Fruit fly (Drosophila melanogaster): ENCODE data around the gene CG32266.
A peak's percentile ranks its signal among the peaks of the same experiment; 100 is the strongest.

CG32266 gene

DNA sequence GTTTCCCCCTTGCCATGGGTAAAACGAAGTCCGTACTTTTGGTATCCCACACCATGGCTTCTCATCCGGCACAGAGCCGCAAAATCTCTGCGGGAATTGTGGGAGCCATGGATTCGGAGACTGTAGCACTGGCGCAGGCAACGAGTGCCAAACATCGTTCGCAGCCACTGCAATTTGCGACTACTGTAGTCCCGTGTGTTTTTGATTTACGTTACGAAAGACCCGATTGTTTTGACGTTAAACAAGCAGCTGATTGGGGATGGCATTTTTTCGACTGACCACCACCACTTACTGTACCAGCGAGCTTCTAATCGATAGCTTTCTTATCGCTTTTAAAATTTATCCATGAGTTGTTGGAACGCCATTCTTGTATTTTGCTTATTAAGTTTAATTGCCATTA, 19.3 kb downstream of the CG32266 start, which contains the start of gene CG32262 (continued):
- no peak for TF ChIP-seq HLH3B (GFP tag; IDR thresholded peaks at IDR 0.05)
- TF ChIP-seq CG16813 (GFP tag; IDR thresholded peaks at IDR 0.05; ENCODE audit: partially characterized antibody), result peak; percentile 57; the same call in 2 of the 3 replicates
- no peak for TF ChIP-seq CG13624 (GFP tag; optimal IDR thresholded peaks at IDR 0.05)
- TF ChIP-seq luna (GFP tag; optimal IDR thresholded peaks at IDR 0.05), result no peak
- TF ChIP-seq ssp (GFP tag; IDR thresholded peaks at IDR 0.05), result no peak
- TF ChIP-seq CG7745 (tag; optimal IDR thresholded peaks at IDR 0.05), result no peak
- TF ChIP-seq sens (GFP tag), result peak; percentile 44
- TF ChIP-seq CG6813 (GFP tag; optimal IDR thresholded peaks at IDR 0.05), result no peak
- TF ChIP-seq Dll (GFP tag; IDR thresholded peaks at IDR 0.05; ENCODE audit: partially characterized antibody), result peak; percentile 70
- TF ChIP-seq Myb (GFP tag; optimal IDR thresholded peaks at IDR 0.05), result peak; percentile 30
- TF ChIP-seq klu (GFP tag; IDR thresholded peaks at IDR 0.05), result no peak
- TF ChIP-seq Nf-YB (GFP tag; optimal IDR thresholded peaks at IDR 0.05), result no peak
- TF ChIP-seq CG13296 (GFP tag; optimal IDR thresholded peaks at IDR 0.05), result no peak
- TF ChIP-seq Xbp1 (GFP tag; optimal IDR thresholded peaks at IDR 0.05), result no peak
- no peak for TF ChIP-seq jing (GFP tag; optimal IDR thresholded peaks at IDR 0.05)
- no peak for TF ChIP-seq bigmax (GFP tag; optimal IDR thresholded peaks at IDR 0.05)
- no peak for TF ChIP-seq D (optimal IDR thresholded peaks at IDR 0.05)
- TF ChIP-seq D (GFP tag; optimal IDR thresholded peaks at IDR 0.05), result no peak
- peak; percentile 17; the same call in 1 of the 2 replicates for TF ChIP-seq CG2129 (GFP tag; IDR thresholded peaks at IDR 0.05; ENCODE audit: partially characterized antibody)
- TF ChIP-seq Neu2 (GFP tag; optimal IDR thresholded peaks at IDR 0.05; ENCODE audit: borderline replicate concordance), result no peak
- TF ChIP-seq CG32772 (GFP tag; IDR thresholded peaks at IDR 0.05), result no peak
- TF ChIP-seq Dek (tag; optimal IDR thresholded peaks at IDR 0.05), result no peak
- no peak for TF ChIP-seq gcm2 (GFP tag; optimal IDR thresholded peaks at IDR 0.05)
- TF ChIP-seq sug (tag; optimal IDR thresholded peaks at IDR 0.05), result peak; percentile 23
- TF ChIP-seq otp (GFP tag; IDR thresholded peaks at IDR 0.05), result no peak
- TF ChIP-seq Doc2 (GFP tag; IDR thresholded peaks at IDR 0.05), result no peak
- TF ChIP-seq Gsc (GFP tag; IDR thresholded peaks at IDR 0.05), result no peak
- no peak for TF ChIP-seq sd (tag; optimal IDR thresholded peaks at IDR 0.05)
- peak; percentile 51; the same call in 1 of the 3 replicates for TF ChIP-seq hb (GFP tag; IDR thresholded peaks at IDR 0.05; ENCODE audit: partially characterized antibody)
- 0 out of 3 replicates have a peak, but pooled peaks have one; percentile 46 for TF ChIP-seq mld (GFP tag; IDR thresholded peaks at IDR 0.05; ENCODE audit: partially characterized antibody)
- TF ChIP-seq Awh (GFP tag; IDR thresholded peaks at IDR 0.05), result no peak
- TF ChIP-seq kni (GFP tag; optimal IDR thresholded peaks at IDR 0.05), result no peak
- no peak for TF ChIP-seq HmgZ (tag; optimal IDR thresholded peaks at IDR 0.05)
- TF ChIP-seq her (GFP tag; optimal IDR thresholded peaks at IDR 0.05), result peak; percentile 11
- TF ChIP-seq MESR4 (GFP tag; optimal IDR thresholded peaks at IDR 0.05), result peak; percentile 92
- TF ChIP-seq fd64A (GFP tag; optimal IDR thresholded peaks at IDR 0.05), result no peak
- TF ChIP-seq hkb (optimal IDR thresholded peaks at IDR 0.05), result no peak
- TF ChIP-seq hkb (GFP tag; IDR thresholded peaks at IDR 0.05), result no peak
- TF ChIP-seq sqz (GFP tag; optimal IDR thresholded peaks at IDR 0.05), result no peak
- no peak for TF ChIP-seq CG6175 (GFP tag; IDR thresholded peaks at IDR 0.05)
- TF ChIP-seq pzg (GFP tag; optimal IDR thresholded peaks at IDR 0.05), result peak; percentile 67
- no peak for TF ChIP-seq E2f1 (GFP tag; IDR thresholded peaks at IDR 0.05)
- peak; percentile 93 for TF ChIP-seq CG5180 (GFP tag; optimal IDR thresholded peaks at IDR 0.05)
- TF ChIP-seq CG12236 (GFP tag; optimal IDR thresholded peaks at IDR 0.05), result no peak
- TF ChIP-seq bowl (GFP tag; IDR thresholded peaks at IDR 0.05), result no peak
- peak; percentile 70 for TF ChIP-seq Bgb (GFP tag; IDR thresholded peaks at IDR 0.05; ENCODE audit: partially characterized antibody)
- TF ChIP-seq ara (GFP tag; IDR thresholded peaks at IDR 0.05), result no peak
- TF ChIP-seq B-H2 (GFP tag; optimal IDR thresholded peaks at IDR 0.05), result peak; percentile 13
- TF ChIP-seq CG6765 (GFP tag; optimal IDR thresholded peaks at IDR 0.05), result no peak
- peak; percentile 71 for TF ChIP-seq CG34224 (GFP tag; IDR thresholded peaks at IDR 0.05; ENCODE audit: partially characterized antibody)
- TF ChIP-seq E2f2 (GFP tag; IDR thresholded peaks at IDR 0.05), result peak; percentile 87

Data from whole organism, embryonic.